Worm (Caenorhabditis elegans): Measurements from ENCODE around the gene C24A8.6.

Gene C24A8.6

ce11 chrX:4295917-4296316, 36.3 kb downstream of the C24A8.6 start:
- TF ChIP-seq ceh-13 (GFP tag; optimal IDR thresholded peaks at IDR 0.05) (no peak), tra-4 (tag; optimal IDR thresholded peaks at IDR 0.05) (no peak), tbx-37 (GFP tag; conservative IDR thresholded peaks at IDR 0.05) (no peak), tbx-11 (GFP tag; IDR thresholded peaks at IDR 0.05) (no peak), hnd-1 (tag; optimal IDR thresholded peaks at IDR 0.05) (no peak), ets-7 (tag; optimal IDR thresholded peaks at IDR 0.05) (no peak), ceh-36 (tag; optimal IDR thresholded peaks at IDR 0.05) (no peak), ama-1 (optimal IDR thresholded peaks at IDR 0.05) (no peak), hmg-4 (GFP tag; optimal IDR thresholded peaks at IDR 0.05) (no peak), pes-1 (GFP tag; IDR thresholded peaks at IDR 0.05) (no peak), flt-1 (GFP tag; IDR thresholded peaks at IDR 0.05) (no peak), aly-1 (tag; optimal IDR thresholded peaks at IDR 0.05) (no peak)

ce11 chrX:4294957-4295356, 37.2 kb downstream of the C24A8.6 start:
- TF ChIP-seq pes-1 (GFP tag; IDR thresholded peaks at IDR 0.05) = no peak
- TF ChIP-seq flt-1 (GFP tag; IDR thresholded peaks at IDR 0.05) = no peak
- no peak for TF ChIP-seq hnd-1 (tag; optimal IDR thresholded peaks at IDR 0.05)
- no peak for TF ChIP-seq tbx-37 (GFP tag; conservative IDR thresholded peaks at IDR 0.05)
- no peak for TF ChIP-seq sea-1 (GFP tag; conservative IDR thresholded peaks at IDR 0.05)
- TF ChIP-seq ets-7 (tag; optimal IDR thresholded peaks at IDR 0.05) = no peak
- no peak for TF ChIP-seq ceh-13 (GFP tag; optimal IDR thresholded peaks at IDR 0.05)
- TF ChIP-seq F13C5.2 (tag; optimal IDR thresholded peaks at IDR 0.05) = no peak
- TF ChIP-seq hmg-4 (GFP tag; optimal IDR thresholded peaks at IDR 0.05) = no peak

ce11 chrX:4289805-4290204, 42.4 kb downstream of the C24A8.6 start:
- TF ChIP-seq hmbx-1 (tag; optimal IDR thresholded peaks at IDR 0.05) (no peak), flt-1 (GFP tag; IDR thresholded peaks at IDR 0.05) (no peak), pes-1 (GFP tag; IDR thresholded peaks at IDR 0.05) (no peak), tbx-37 (GFP tag; conservative IDR thresholded peaks at IDR 0.05) (no peak), hnd-1 (tag; optimal IDR thresholded peaks at IDR 0.05) (no peak), tra-4 (tag; optimal IDR thresholded peaks at IDR 0.05) (no peak), scrt-1 (GFP tag; IDR thresholded peaks at IDR 0.05) (no peak), ama-1 (optimal IDR thresholded peaks at IDR 0.05) (no peak), F13C5.2 (tag; optimal IDR thresholded peaks at IDR 0.05) (no peak), aly-1 (tag; optimal IDR thresholded peaks at IDR 0.05) (no peak), hmg-4 (GFP tag; optimal IDR thresholded peaks at IDR 0.05) (no peak), tbx-11 (GFP tag; IDR thresholded peaks at IDR 0.05) (no peak), B0310.2 (tag; optimal IDR thresholded peaks at IDR 0.05) (no peak), ceh-13 (GFP tag; optimal IDR thresholded peaks at IDR 0.05) (no peak), sea-1 (GFP tag; conservative IDR thresholded peaks at IDR 0.05) (no peak), ceh-36 (tag; optimal IDR thresholded peaks at IDR 0.05) (no peak)

- TF ChIP-seq ceh-13 (GFP tag; optimal IDR thresholded peaks at IDR 0.05) (no peak), scrt-1 (GFP tag; IDR thresholded peaks at IDR 0.05) (no peak), pes-1 (GFP tag; IDR thresholded peaks at IDR 0.05) (no peak), hmbx-1 (tag; optimal IDR thresholded peaks at IDR 0.05) (no peak), tra-4 (tag; optimal IDR thresholded peaks at IDR 0.05) (no peak), ama-1 (optimal IDR thresholded peaks at IDR 0.05) (no peak), ets-7 (tag; optimal IDR thresholded peaks at IDR 0.05) (no peak), tbx-37 (GFP tag; conservative IDR thresholded peaks at IDR 0.05) (no peak), ceh-36 (tag; optimal IDR thresholded peaks at IDR 0.05) (no peak), aly-1 (tag; optimal IDR thresholded peaks at IDR 0.05) (no peak), hmg-4 (GFP tag; optimal IDR thresholded peaks at IDR 0.05) (no peak), tbx-11 (GFP tag; IDR thresholded peaks at IDR 0.05) (no peak), B0310.2 (tag; optimal IDR thresholded peaks at IDR 0.05) (no peak), hnd-1 (tag; optimal IDR thresholded peaks at IDR 0.05) (no peak), F13C5.2 (tag; optimal IDR thresholded peaks at IDR 0.05) (no peak)
Measured at ce11 chrX:4285669-4286174, 46.5 kb downstream of the C24A8.6 start, which contains the start of gene cka-2. Gene cka-2, plus strand, starts transcription at chrX:4286124.

- TF ChIP-seq hmbx-1 (tag; optimal IDR thresholded peaks at IDR 0.05) (no peak), scrt-1 (GFP tag; IDR thresholded peaks at IDR 0.05) (no peak), hmg-4 (GFP tag; optimal IDR thresholded peaks at IDR 0.05) (no peak), aly-1 (tag; optimal IDR thresholded peaks at IDR 0.05) (no peak)
Measured at ce11 chrX:4284470-4284869, 47.7 kb downstream of the C24A8.6 start.

- TF ChIP-seq ceh-13 (GFP tag; optimal IDR thresholded peaks at IDR 0.05) = no peak
- TF ChIP-seq hmbx-1 (tag; optimal IDR thresholded peaks at IDR 0.05) = no peak
- no peak for TF ChIP-seq ets-7 (tag; optimal IDR thresholded peaks at IDR 0.05)
- TF ChIP-seq tbx-11 (GFP tag; IDR thresholded peaks at IDR 0.05) = no peak
- no peak for TF ChIP-seq hmg-4 (GFP tag; optimal IDR thresholded peaks at IDR 0.05)
- no peak for TF ChIP-seq sea-1 (GFP tag; conservative IDR thresholded peaks at IDR 0.05)
- no peak for TF ChIP-seq tbx-37 (GFP tag; conservative IDR thresholded peaks at IDR 0.05)
- TF ChIP-seq scrt-1 (GFP tag; IDR thresholded peaks at IDR 0.05) = no peak
- TF ChIP-seq pes-1 (GFP tag; IDR thresholded peaks at IDR 0.05) = no peak
- no peak for TF ChIP-seq ama-1 (optimal IDR thresholded peaks at IDR 0.05)
- no peak for TF ChIP-seq ceh-36 (tag; optimal IDR thresholded peaks at IDR 0.05)
- TF ChIP-seq hnd-1 (tag; optimal IDR thresholded peaks at IDR 0.05) = no peak
- TF ChIP-seq tra-4 (tag; optimal IDR thresholded peaks at IDR 0.05) = no peak
- no peak for TF ChIP-seq F13C5.2 (tag; optimal IDR thresholded peaks at IDR 0.05)
- no peak for TF ChIP-seq B0310.2 (tag; optimal IDR thresholded peaks at IDR 0.05)
- TF ChIP-seq flt-1 (GFP tag; IDR thresholded peaks at IDR 0.05) = no peak
- TF ChIP-seq aly-1 (tag; optimal IDR thresholded peaks at IDR 0.05) = no peak
Measured at ce11 chrX:4283989-4284388, 48.2 kb downstream of the C24A8.6 start, which contains the start of gene ets-10. Gene ets-10, plus strand, starts transcription at chrX:4284189.

- TF ChIP-seq hmbx-1 (tag; optimal IDR thresholded peaks at IDR 0.05) (no peak), sea-1 (GFP tag; conservative IDR thresholded peaks at IDR 0.05) (no peak), tbx-11 (GFP tag; IDR thresholded peaks at IDR 0.05) (no peak), hmg-4 (GFP tag; optimal IDR thresholded peaks at IDR 0.05) (no peak), ceh-13 (GFP tag; optimal IDR thresholded peaks at IDR 0.05) (no peak), scrt-1 (GFP tag; IDR thresholded peaks at IDR 0.05) (no peak), aly-1 (tag; optimal IDR thresholded peaks at IDR 0.05) (no peak), B0310.2 (tag; optimal IDR thresholded peaks at IDR 0.05) (no peak), tra-4 (tag; optimal IDR thresholded peaks at IDR 0.05) (no peak), ceh-36 (tag; optimal IDR thresholded peaks at IDR 0.05) (no peak), pes-1 (GFP tag; IDR thresholded peaks at IDR 0.05) (no peak), tbx-37 (GFP tag; conservative IDR thresholded peaks at IDR 0.05) (no peak)
Measured at ce11 chrX:4282380-4282779, 49.8 kb downstream of the C24A8.6 start, which contains the start of gene C52B9.19. Gene C52B9.19, plus strand, starts transcription at chrX:4282555.

All from whole organism, early embryonic.